Worm (Caenorhabditis elegans) whole organism, midembryonic: ENCODE measurements around the gene fip-1.

Experiments used
- T22C8.4 ChIP-seq: fragments of 200-800 bp; sonication (Bioruptor generic); IDR thresholded peaks from 2 replicates; pipeline ENCODE4 v1.3.6; 2022; ENCODE audit warnings: missing genetic modification characterization, missing compliant biosample characterization
- cog-1 ChIP-seq: sonication (generic microtip); optimal IDR thresholded peaks from 2 replicates; lab custom pipeline; 2016; ENCODE audit warnings: missing genetic modification characterization, missing compliant biosample characterization
- flt-1 ChIP-seq: fragments of 200-800 bp; sonication (Bioruptor generic); IDR thresholded peaks from 2 replicates; pipeline ENCODE4 v1.3.6; 2022; ENCODE audit warnings: missing genetic modification characterization, missing compliant biosample characterization
- klf-2 ChIP-seq: fragments of 200-800 bp; sonication (Bioruptor generic); conservative IDR thresholded peaks from 2 replicates; pipeline ENCODE4 v1.3.6; 2022; ENCODE audit warnings: missing genetic modification reagents, missing genetic modification characterization, missing compliant biosample characterization
- med-1 ChIP-seq: sonication (generic microtip); optimal IDR thresholded peaks from 2 replicates; lab custom pipeline; 2017; ENCODE audit warnings: missing genetic modification characterization, mild to moderate bottlenecking, missing compliant biosample characterization, antibody characterized with exemption, missing genetic modification reagents; ENCODE audit not compliant: insufficient read depth
- ref-1 ChIP-seq: fragments of 200-800 bp; sonication (Bioruptor generic); conservative IDR thresholded peaks from 2 replicates; pipeline ENCODE4 v1.3.6; 2022; ENCODE audit warnings: missing genetic modification reagents, missing genetic modification characterization, missing compliant biosample characterization
- tab-1 ChIP-seq: fragments of 200-800 bp; sonication (Bioruptor generic); IDR thresholded peaks from 2 replicates; pipeline ENCODE4 v1.3.6; 2022; ENCODE audit warnings: missing genetic modification characterization, missing compliant biosample characterization
- ztf-23 ChIP-seq: fragments of 200-800 bp; sonication (Bioruptor generic); IDR thresholded peaks from 2 replicates; pipeline ENCODE4 v1.3.6; 2022; ENCODE audit warnings: missing genetic modification reagents, missing genetic modification characterization, missing compliant biosample characterization
- ztf-29 ChIP-seq: fragments of 200-800 bp; sonication (Bioruptor generic); IDR thresholded peaks from 2 replicates; pipeline ENCODE4 v1.3.6; 2022; ENCODE audit warnings: missing genetic modification reagents, missing genetic modification characterization, missing compliant biosample characterization

The fip-1 gene

ce11 chrIII:8653875-8654386, 14.4 kb downstream of the fip-1 start, which contains the start of gene F22B7.9:
Gene F22B7.9 (minus strand): TSS chrIII:8653925.
- TF ChIP-seq flt-1 (GFP tag; lab: Robert Waterston, UW) (no peak), klf-2 (GFP tag; lab: Robert Waterston, UW) (no peak), cog-1 (tag; lab: Kevin White, UChicago) (no peak), ztf-23 (GFP tag; lab: Robert Waterston, UW) (no peak), ref-1 (GFP tag; lab: Robert Waterston, UW) (no peak), ztf-29 (GFP tag; lab: Robert Waterston, UW) (no peak), tab-1 (GFP tag; lab: Robert Waterston, UW) (no peak), T22C8.4 (no peak), med-1 (no peak)

ce11 chrIII:8654400-8654980, 14.9 kb downstream of the fip-1 start:
- TF ChIP-seq T22C8.4, result no peak
- no peak for TF ChIP-seq klf-2 (GFP tag; lab: Robert Waterston, UW)
- no peak for TF ChIP-seq ztf-23 (GFP tag; lab: Robert Waterston, UW)
- no peak for TF ChIP-seq med-1
- TF ChIP-seq flt-1 (GFP tag; lab: Robert Waterston, UW), result no peak
- TF ChIP-seq ztf-29 (GFP tag; lab: Robert Waterston, UW), result no peak
- no peak for TF ChIP-seq tab-1 (GFP tag; lab: Robert Waterston, UW)
- no peak for TF ChIP-seq ref-1 (GFP tag; lab: Robert Waterston, UW)
- TF ChIP-seq cog-1 (tag; lab: Kevin White, UChicago), result no peak

DNA sequence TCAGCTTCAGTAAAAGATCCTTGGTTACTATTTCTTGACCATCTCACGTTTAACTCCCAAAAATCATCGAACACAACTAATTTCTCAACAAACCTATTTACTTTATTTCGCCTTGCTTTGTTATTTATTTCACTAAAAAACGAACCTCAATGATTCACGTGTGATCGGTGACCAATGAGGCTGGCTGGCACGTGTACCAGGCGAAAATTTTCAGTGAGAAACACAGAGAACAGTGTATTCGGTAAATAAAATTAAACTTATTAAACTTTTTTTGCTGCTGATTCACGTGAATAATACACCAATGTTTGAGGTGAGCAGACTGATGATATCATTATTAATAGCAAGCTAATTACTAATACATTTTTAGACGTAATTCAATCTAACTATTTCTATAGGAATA, 15.9 kb downstream of the fip-1 start:
- TF ChIP-seq med-1 (no peak), T22C8.4 (no peak), cog-1 (tag; lab: Kevin White, UChicago) (no peak), tab-1 (GFP tag; lab: Robert Waterston, UW) (no peak), ztf-23 (GFP tag; lab: Robert Waterston, UW) (no peak), ztf-29 (GFP tag; lab: Robert Waterston, UW) (no peak), flt-1 (GFP tag; lab: Robert Waterston, UW) (no peak), klf-2 (GFP tag; lab: Robert Waterston, UW) (no peak), ref-1 (GFP tag; lab: Robert Waterston, UW) (no peak)

DNA sequence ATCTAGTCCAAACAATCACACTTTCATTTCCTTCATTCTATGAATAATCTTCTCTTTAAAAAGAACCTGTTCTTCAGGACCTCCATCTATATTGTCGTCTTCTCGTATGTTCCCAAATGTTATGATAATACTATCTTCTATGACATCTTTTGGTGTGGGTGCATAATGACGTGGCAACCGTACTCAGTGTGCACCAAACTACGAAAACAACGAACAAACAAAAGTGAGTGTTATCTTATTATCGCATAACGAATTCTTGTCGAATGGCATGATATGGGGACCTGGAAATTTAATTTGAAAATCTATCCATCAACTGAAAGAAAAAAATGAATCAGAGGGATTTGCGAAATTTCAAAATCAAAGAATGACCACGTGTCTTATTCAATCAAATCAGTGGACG, 16.5 kb downstream of the fip-1 start:
- TF ChIP-seq ztf-29 (GFP tag; lab: Robert Waterston, UW), result no peak
- no peak for TF ChIP-seq ztf-23 (GFP tag; lab: Robert Waterston, UW)
- TF ChIP-seq tab-1 (GFP tag; lab: Robert Waterston, UW), result no peak
- no peak for TF ChIP-seq cog-1 (tag; lab: Kevin White, UChicago)
- TF ChIP-seq T22C8.4, result no peak
- no peak for TF ChIP-seq med-1
- no peak for TF ChIP-seq klf-2 (GFP tag; lab: Robert Waterston, UW)
- no peak for TF ChIP-seq flt-1 (GFP tag; lab: Robert Waterston, UW)
- TF ChIP-seq ref-1 (GFP tag; lab: Robert Waterston, UW), result no peak

- TF ChIP-seq ref-1 (GFP tag; lab: Robert Waterston, UW) (no peak), T22C8.4 (no peak), klf-2 (GFP tag; lab: Robert Waterston, UW) (no peak), flt-1 (GFP tag; lab: Robert Waterston, UW) (no peak), tab-1 (GFP tag; lab: Robert Waterston, UW) (no peak), med-1 (no peak), ztf-23 (GFP tag; lab: Robert Waterston, UW) (no peak), cog-1 (tag; lab: Kevin White, UChicago) (no peak), ztf-29 (GFP tag; lab: Robert Waterston, UW) (no peak)
These were observed 17.4 kb downstream of the fip-1 start for ce11 chrIII:8656957-8657356.

DNA sequence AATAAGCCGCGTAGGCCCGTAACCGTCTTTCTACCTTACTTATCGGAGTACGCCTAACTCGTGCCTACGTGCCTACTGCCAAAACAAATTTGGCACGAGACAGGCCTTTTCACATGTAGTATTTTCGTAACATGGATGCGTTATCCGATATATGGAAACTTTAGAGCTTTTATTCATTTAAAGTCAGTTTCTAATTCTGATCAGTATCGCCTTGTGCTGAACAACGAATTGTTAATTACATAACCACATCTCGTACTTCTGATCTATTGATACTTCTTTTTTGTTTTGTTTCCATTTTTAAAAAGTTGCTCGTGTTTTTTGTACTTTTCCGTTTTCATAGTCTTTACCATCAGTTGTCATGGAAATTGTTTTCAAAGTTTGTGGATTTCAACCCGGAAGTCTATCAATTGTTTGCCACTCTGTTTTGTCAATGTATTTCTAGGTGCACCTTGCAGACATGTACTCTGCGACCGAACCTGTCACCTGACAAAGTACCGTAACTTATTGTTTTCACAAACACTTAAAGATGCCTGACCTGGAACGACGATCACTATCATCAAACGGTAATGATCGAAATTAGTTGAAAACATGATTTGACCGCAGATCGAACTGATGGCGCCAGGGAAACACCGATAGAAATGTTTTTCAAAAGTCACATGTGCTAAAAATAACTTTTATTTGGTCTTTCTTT, 18.3 kb downstream of the fip-1 start:
- TF ChIP-seq ztf-23 (GFP tag; lab: Robert Waterston, UW), result no peak
- no peak for TF ChIP-seq T22C8.4
- no peak for TF ChIP-seq flt-1 (GFP tag; lab: Robert Waterston, UW)
- no peak for TF ChIP-seq ref-1 (GFP tag; lab: Robert Waterston, UW)
- no peak for TF ChIP-seq klf-2 (GFP tag; lab: Robert Waterston, UW)
- no peak for TF ChIP-seq tab-1 (GFP tag; lab: Robert Waterston, UW)
- TF ChIP-seq ztf-29 (GFP tag; lab: Robert Waterston, UW), result no peak
- TF ChIP-seq med-1, result no peak

ce11 chrIII:8658367-8658761, 18.8 kb downstream of the fip-1 start:
- TF ChIP-seq T22C8.4 (no peak), ztf-23 (GFP tag; lab: Robert Waterston, UW) (no peak), ztf-29 (GFP tag; lab: Robert Waterston, UW) (no peak), tab-1 (GFP tag; lab: Robert Waterston, UW) (no peak)

ce11 chrIII:8663143-8663542, 23.6 kb downstream of the fip-1 start:
- TF ChIP-seq klf-2 (GFP tag; lab: Robert Waterston, UW), result no peak

- TF ChIP-seq tab-1 (GFP tag; lab: Robert Waterston, UW) (no peak), klf-2 (GFP tag; lab: Robert Waterston, UW) (no peak), T22C8.4 (no peak), ztf-29 (GFP tag; lab: Robert Waterston, UW) (no peak), cog-1 (tag; lab: Kevin White, UChicago) (no peak), flt-1 (GFP tag; lab: Robert Waterston, UW) (no peak), med-1 (no peak), ref-1 (GFP tag; lab: Robert Waterston, UW) (no peak), ztf-23 (GFP tag; lab: Robert Waterston, UW) (no peak)
These were observed 25.4 kb downstream of the fip-1 start, which contains the start of gene F22B7.1 for ce11 chrIII:8664897-8665388. Gene F22B7.1 (plus strand): TSS chrIII:8665338.
